Worm (Caenorhabditis elegans) whole organism, L3 larva: ENCODE data around the gene acdh-10.

Experiments
- ZK546.5 ChIP-seq: sonication (generic microtip); optimal IDR thresholded peaks from 2 replicates; lab custom pipeline; 2017; ENCODE audit warnings: missing biosample characterization, missing genetic modification characterization
- aly-2 ChIP-seq: fragments of 150-350 bp; optimal IDR thresholded peaks from 2 replicates; lab custom pipeline; 2014; ENCODE audit warnings: missing biosample characterization, missing genetic modification characterization
- ceh-82 ChIP-seq: fragments of 150-350 bp; optimal IDR thresholded peaks from 2 replicates; lab custom pipeline; 2014; ENCODE audit warnings: missing biosample characterization, missing genetic modification characterization
- daf-12 ChIP-seq: fragments of 150-350 bp; optimal IDR thresholded peaks from 2 replicates; lab custom pipeline; 2014; ENCODE audit warnings: missing biosample characterization, missing genetic modification reagents, missing genetic modification characterization
- elt-2 ChIP-seq: sonication (generic microtip); optimal IDR thresholded peaks from 2 replicates; lab custom pipeline; 2016; ENCODE audit warnings: missing genetic modification reagents, mild to moderate bottlenecking, missing genetic modification characterization, missing compliant biosample characterization
- lin-39 ChIP-seq: fragments of 150-350 bp; optimal IDR thresholded peaks from 2 replicates; lab custom pipeline; 2018; ENCODE audit warnings: missing biosample characterization, missing genetic modification reagents, missing genetic modification characterization
- lsy-12 ChIP-seq: sonication (generic microtip); optimal IDR thresholded peaks from 2 replicates; lab custom pipeline; 2016; ENCODE audit warnings: mild to moderate bottlenecking, missing genetic modification characterization, missing compliant biosample characterization
- mml-1 ChIP-seq: fragments of 150-350 bp; sonication (generic microtip); optimal IDR thresholded peaks from 3 replicates; lab custom pipeline; 2014; ENCODE audit warnings: missing biosample characterization, missing genetic modification characterization
- nhr-12 ChIP-seq: fragments of 150-350 bp; optimal IDR thresholded peaks from 2 replicates; lab custom pipeline; 2014; ENCODE audit warnings: missing biosample characterization, missing genetic modification characterization
- nhr-28 ChIP-seq: fragments of 150-350 bp; optimal IDR thresholded peaks from 2 replicates; lab custom pipeline; 2014; ENCODE audit warnings: missing biosample characterization, missing genetic modification characterization
- nhr-76 ChIP-seq: fragments of 150-350 bp; sonication (generic microtip); optimal IDR thresholded peaks from 5 replicates; lab custom pipeline; 2014; ENCODE audit warnings: missing biosample characterization, missing genetic modification characterization

DNA sequence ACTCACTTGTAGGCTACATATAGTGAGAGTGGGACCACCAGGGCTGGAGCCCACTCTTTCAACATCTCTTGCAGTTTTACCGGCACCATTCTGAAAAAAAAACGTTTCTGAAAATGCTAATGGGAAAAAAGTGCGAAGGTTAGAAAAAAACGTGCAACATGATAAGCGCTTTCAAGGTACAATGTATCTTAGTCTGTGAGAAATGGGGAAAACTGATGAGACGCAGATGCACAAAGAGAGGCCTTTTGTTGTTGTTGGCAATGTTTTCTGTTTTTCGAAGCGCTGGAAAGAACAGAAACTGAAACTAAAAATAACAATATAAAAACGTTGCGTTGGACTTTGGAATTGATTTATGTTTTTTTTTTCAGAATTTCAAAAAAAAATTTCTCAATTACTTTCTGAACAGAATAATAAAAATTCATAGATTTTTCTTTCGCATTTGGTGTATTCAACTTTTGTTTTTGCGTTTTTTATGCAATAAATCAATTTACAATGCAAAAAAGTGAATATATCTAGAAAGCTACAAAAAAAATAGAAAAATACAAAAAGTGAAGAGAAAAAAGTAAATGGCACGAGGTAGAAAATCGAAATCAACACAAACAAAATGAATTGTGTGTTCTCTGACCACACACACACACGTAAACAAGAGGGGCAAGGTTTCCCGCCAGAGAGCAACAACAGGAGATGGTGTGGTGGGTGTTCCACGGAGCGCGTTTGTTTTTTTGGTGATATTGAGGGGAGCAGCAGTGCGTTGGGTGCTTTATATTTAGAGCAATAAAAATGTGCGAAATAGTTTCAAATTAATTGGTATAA, 21.3 kb upstream of the acdh-10 start, which contains the start of gene dhs-30:
- TF ChIP-seq aly-2 (tag; lab: Kevin White, UChicago) (no peak), lsy-12 (tag; lab: Kevin White, UChicago) (no peak), nhr-28 (tag; lab: Kevin White, UChicago) (no peak), nhr-76 (tag; lab: Kevin White, UChicago) (no peak), ZK546.5 (no peak), ceh-82 (tag; lab: Kevin White, UChicago) (no peak), nhr-12 (no peak), mml-1 (tag; lab: Kevin White, UChicago) (no peak), elt-2 (tag; lab: Kevin White, UChicago) (peak; percentile 37), daf-12 (tag; lab: Kevin White, UChicago) (no peak), lin-39 (peak; percentile 35)
